Worm (Caenorhabditis elegans) whole organism, L1 larva: ENCODE measurements around the gene osm-8.

Experiments used
- Y116A8C.19 ChIP-seq: sonication (generic microtip); optimal IDR thresholded peaks from 2 replicates; lab custom pipeline; 2016; ENCODE audit warnings: missing compliant biosample characterization, missing genetic modification characterization, borderline replicate concordance
- alr-1 ChIP-seq: fragments of 200-800 bp; sonication (Bioruptor generic); optimal IDR thresholded peaks from 2 replicates; lab custom pipeline; 2018; ENCODE audit warnings: borderline replicate concordance, mild to moderate bottlenecking, missing genetic modification characterization, missing compliant biosample characterization
- blmp-1 ChIP-seq: fragments of 150-350 bp; optimal IDR thresholded peaks from 2 replicates; lab custom pipeline; 2014; ENCODE audit warnings: missing biosample characterization, missing genetic modification characterization
- ceh-8 ChIP-seq: fragments of 200-800 bp; sonication (Bioruptor generic); optimal IDR thresholded peaks from 2 replicates; lab custom pipeline; 2018; ENCODE audit warnings: mild to moderate bottlenecking, missing genetic modification characterization, moderate library complexity, missing compliant biosample characterization
- ces-1 ChIP-seq: fragments of 150-350 bp; optimal IDR thresholded peaks from 2 replicates; lab custom pipeline; 2014; ENCODE audit warnings: missing biosample characterization, missing genetic modification reagents, missing genetic modification characterization
- dpl-1 ChIP-seq, 3 experiments: fragments of 150-350 bp in 2 of 3; sonication (generic microtip) in 1 of 3; optimal IDR thresholded peaks; 2 replicates each; lab custom pipeline; 2014 to 2017; ENCODE audit warnings: missing biosample characterization in 3 of 3, missing genetic modification characterization in 3 of 3, missing genetic modification reagents in 3 of 3
- efl-1 ChIP-seq, 4 experiments: fragments of 150-350 bp; optimal IDR thresholded peaks in 3 of 4; peaks in 1 of 4; 1 replicate in 1 of 4; 2 replicates in 3 of 4; lab custom pipeline; 2014; ENCODE audit warnings: missing biosample characterization in 2 of 4, missing genetic modification characterization in 2 of 4, missing genetic modification reagents in 2 of 4
- efl-3 ChIP-seq: fragments of 200-800 bp; sonication (Bioruptor generic); optimal IDR thresholded peaks from 2 replicates; lab custom pipeline; 2018; ENCODE audit warnings: mild to moderate bottlenecking, missing genetic modification characterization, missing compliant biosample characterization
- elt-3 ChIP-seq, 6 experiments: fragments of 150-350 bp in 1 of 6; sonication (generic microtip); optimal IDR thresholded peaks; 2 replicates each; lab custom pipeline; 2017 to 2018; ENCODE audit warnings: missing biosample characterization in 6 of 6, missing genetic modification characterization in 6 of 6, inconsistent platforms in 1 of 6
- grh-1 ChIP-seq: fragments of 200-800 bp; sonication (Bioruptor generic); IDR thresholded peaks from 2 replicates; pipeline ENCODE4 v1.3.6; 2022; ENCODE audit warnings: missing genetic modification reagents, missing genetic modification characterization, missing compliant biosample characterization
- hlh-4 ChIP-seq: sonication (generic microtip); optimal IDR thresholded peaks from 2 replicates; lab custom pipeline; 2016; ENCODE audit warnings: mild to moderate bottlenecking, missing genetic modification characterization, missing compliant biosample characterization
- isw-1 ChIP-seq: fragments of 200-800 bp; sonication (Bioruptor generic); IDR thresholded peaks from 2 replicates; pipeline ENCODE4 v1.3.6; 2022; ENCODE audit warnings: missing genetic modification characterization, missing compliant biosample characterization
- jun-1 ChIP-seq: fragments of 150-350 bp; optimal IDR thresholded peaks from 2 replicates; lab custom pipeline; 2014; ENCODE audit warnings: missing biosample characterization, missing genetic modification reagents, missing genetic modification characterization
- lin-14 ChIP-seq: fragments of 200-800 bp; sonication (Bioruptor generic); optimal IDR thresholded peaks from 2 replicates; lab custom pipeline; 2018; ENCODE audit warnings: mild to moderate bottlenecking, missing genetic modification characterization, moderate library complexity, missing compliant biosample characterization
- lin-35 ChIP-seq, 2 experiments: fragments of 150-350 bp; optimal IDR thresholded peaks; 2 replicates each; lab custom pipeline; 2014; ENCODE audit warnings: missing biosample characterization in 2 of 2, missing genetic modification characterization in 2 of 2, missing genetic modification reagents in 2 of 2
- lin-39 ChIP-seq: fragments of 150-350 bp; optimal IDR thresholded peaks from 2 replicates; lab custom pipeline; 2014; ENCODE audit warnings: missing biosample characterization, missing genetic modification reagents, missing genetic modification characterization
- lir-3 ChIP-seq: sonication (generic microtip); optimal IDR thresholded peaks from 2 replicates; lab custom pipeline; 2016; ENCODE audit warnings: mild to moderate bottlenecking, missing genetic modification characterization, moderate library complexity, missing compliant biosample characterization; ENCODE audit not compliant: poor library complexity
- lsy-2 ChIP-seq, 2 experiments: fragments of 150-350 bp; optimal IDR thresholded peaks; 2 replicates each; lab custom pipeline; 2014; ENCODE audit warnings: missing biosample characterization in 2 of 2, missing genetic modification characterization in 2 of 2
- mdl-1 ChIP-seq, 2 experiments: fragments of 150-350 bp; optimal IDR thresholded peaks; 2 replicates each; lab custom pipeline; 2014 to 2017; ENCODE audit warnings: missing biosample characterization in 2 of 2, missing genetic modification characterization in 2 of 2, inconsistent platforms in 1 of 2
- mef-2 ChIP-seq: fragments of 150-350 bp; optimal IDR thresholded peaks from 2 replicates; lab custom pipeline; 2014; ENCODE audit warnings: missing biosample characterization, missing genetic modification characterization
- nhr-11 ChIP-seq: fragments of 150-350 bp; optimal IDR thresholded peaks from 2 replicates; lab custom pipeline; 2014; ENCODE audit warnings: missing biosample characterization, missing genetic modification characterization
- nhr-12 ChIP-seq: sonication (generic microtip); optimal IDR thresholded peaks from 2 replicates; lab custom pipeline; 2017; ENCODE audit warnings: missing biosample characterization, missing genetic modification characterization
- nhr-19 ChIP-seq: fragments of 200-800 bp; sonication (Bioruptor generic); conservative IDR thresholded peaks from 2 replicates; pipeline ENCODE4 v1.3.6; 2022; ENCODE audit warnings: missing genetic modification characterization, missing compliant biosample characterization
- nhr-20 ChIP-seq: sonication (generic microtip); optimal IDR thresholded peaks from 2 replicates; lab custom pipeline; 2016; ENCODE audit warnings: mild to moderate bottlenecking, missing genetic modification characterization, missing compliant biosample characterization
- nhr-237 ChIP-seq: fragments of 150-350 bp; optimal IDR thresholded peaks from 2 replicates; lab custom pipeline; 2014; ENCODE audit warnings: missing biosample characterization, missing genetic modification characterization
- nhr-28 ChIP-seq: fragments of 150-350 bp; optimal IDR thresholded peaks from 2 replicates; lab custom pipeline; 2014; ENCODE audit warnings: missing biosample characterization, missing genetic modification characterization
- nhr-47 ChIP-seq: sonication (generic microtip); optimal IDR thresholded peaks from 2 replicates; lab custom pipeline; 2016; ENCODE audit warnings: mild to moderate bottlenecking, missing genetic modification characterization, moderate library complexity, missing compliant biosample characterization
- nhr-84 ChIP-seq: sonication (generic microtip); optimal IDR thresholded peaks from 2 replicates; lab custom pipeline; 2017; ENCODE audit warnings: missing biosample characterization, missing genetic modification characterization
- nhr-85 ChIP-seq: sonication (generic microtip); peaks from one replicate; lab custom pipeline; 2016; ENCODE audit warnings: missing genetic modification characterization, inconsistent platforms, missing compliant biosample characterization
- pag-3 ChIP-seq: sonication (generic microtip); optimal IDR thresholded peaks from 2 replicates; lab custom pipeline; 2017; ENCODE audit warnings: missing genetic modification characterization, mild to moderate bottlenecking, missing compliant biosample characterization, antibody characterized with exemption, borderline replicate concordance; ENCODE audit not compliant: insufficient read depth
- pqm-1 ChIP-seq: sonication (generic microtip); optimal IDR thresholded peaks from 3 replicates; lab custom pipeline; 2017; ENCODE audit warnings: missing biosample characterization, missing genetic modification characterization
- rnt-1 ChIP-seq: sonication (generic microtip); optimal IDR thresholded peaks from 2 replicates; lab custom pipeline; 2016; ENCODE audit warnings: mild to moderate bottlenecking, missing genetic modification characterization, moderate library complexity, missing compliant biosample characterization
- snpc-4 ChIP-seq: fragments of 150-350 bp; optimal IDR thresholded peaks from 2 replicates; lab custom pipeline; 2014; ENCODE audit warnings: missing biosample characterization, missing genetic modification characterization
- sptf-1 ChIP-seq: fragments of 150-350 bp; optimal IDR thresholded peaks from 2 replicates; lab custom pipeline; 2014; ENCODE audit warnings: missing biosample characterization, missing genetic modification characterization
- swsn-7 ChIP-seq: sonication (generic microtip); optimal IDR thresholded peaks from 2 replicates; lab custom pipeline; 2016; ENCODE audit warnings: missing genetic modification characterization, missing compliant biosample characterization
- unc-130 ChIP-seq: fragments of 150-350 bp; optimal IDR thresholded peaks from 2 replicates; lab custom pipeline; 2017; ENCODE audit warnings: missing biosample characterization, missing genetic modification characterization, inconsistent platforms
- unc-30 ChIP-seq: sonication (generic microtip); optimal IDR thresholded peaks from 2 replicates; lab custom pipeline; 2017; ENCODE audit warnings: missing biosample characterization, missing genetic modification characterization
- unc-86 ChIP-seq: sonication (generic microtip); optimal IDR thresholded peaks from 2 replicates; lab custom pipeline; 2016; ENCODE audit warnings: missing genetic modification characterization, missing compliant biosample characterization
- vab-15 ChIP-seq: sonication (generic microtip); optimal IDR thresholded peaks from 2 replicates; lab custom pipeline; 2017; ENCODE audit warnings: missing genotype, mild to moderate bottlenecking, missing genetic modification characterization, missing compliant biosample characterization
- xbp-1 ChIP-seq: sonication (generic microtip); optimal IDR thresholded peaks from 2 replicates; lab custom pipeline; 2016; ENCODE audit warnings: missing genetic modification characterization, missing compliant biosample characterization
- zag-1 ChIP-seq: fragments of 150-350 bp; optimal IDR thresholded peaks from 2 replicates; lab custom pipeline; 2014; ENCODE audit warnings: missing biosample characterization, missing genetic modification characterization
- zip-4 ChIP-seq: fragments of 200-800 bp; sonication (Bioruptor generic); optimal IDR thresholded peaks from 2 replicates; lab custom pipeline; 2018; ENCODE audit warnings: mild to moderate bottlenecking, missing genetic modification characterization, moderate library complexity, missing compliant biosample characterization
- ztf-4 ChIP-seq: fragments of 150-350 bp; optimal IDR thresholded peaks from 2 replicates; lab custom pipeline; 2014; ENCODE audit warnings: missing biosample characterization, missing genetic modification characterization

osm-8 gene

ce11 chrII:7605306-7605705, at the start of gene osm-8:
Gene osm-8 (minus strand): TSS chrII:7605406.
- peak; percentile 44 for TF ChIP-seq blmp-1 (tag; lab: Kevin White, UChicago)
- no peak for TF ChIP-seq pag-3 (tag; lab: Kevin White, UChicago)

- TF ChIP-seq pag-3 (tag; lab: Kevin White, UChicago) (no peak), lin-14 (peak; percentile 59)
Measured at ce11 chrII:7651171-7651570, 46.0 kb upstream of the osm-8 start, which contains the start of gene pde-4. Gene pde-4 (minus strand): TSS chrII:7651246.

ce11 chrII:7643214-7643613, 38.0 kb upstream of the osm-8 start:
- no peak for TF ChIP-seq efl-1 (optimal IDR thresholded peaks at IDR 0.05; lab: Kevin White, UChicago)
- peak in 1 of 2 experiments; percentile 64 for TF ChIP-seq efl-1 (GFP tag; optimal IDR thresholded peaks at IDR 0.05 in 1 of 2; lab: Kevin White, UChicago)
- TF ChIP-seq xbp-1: no peak
- TF ChIP-seq ces-1 (GFP tag; lab: Kevin White, UChicago): no peak

- TF ChIP-seq ztf-4 (tag; lab: Kevin White, UChicago): peak; percentile 41
- TF ChIP-seq nhr-19 (GFP tag; lab: Robert Waterston, UW): peak; percentile 70
- TF ChIP-seq rnt-1 (tag; lab: Kevin White, UChicago): peak; percentile 70
- peak; percentile 8 for TF ChIP-seq mef-2 (tag; lab: Kevin White, UChicago)
- peak; percentile 35 for TF ChIP-seq lin-39 (tag; lab: Kevin White, UChicago)
- peak; percentile 38 to 42 for TF ChIP-seq efl-1 (optimal IDR thresholded peaks at IDR 0.05; lab: Kevin White, UChicago)
- TF ChIP-seq efl-1 (GFP tag; optimal IDR thresholded peaks at IDR 0.05 in 1 of 2; lab: Kevin White, UChicago): peak in 1 of 2 experiments; percentile 39
- TF ChIP-seq ces-1 (GFP tag; lab: Kevin White, UChicago): no peak
- no peak for TF ChIP-seq pag-3 (tag; lab: Kevin White, UChicago)
- no peak for TF ChIP-seq grh-1
- TF ChIP-seq zip-4 (GFP tag; lab: Kevin White, UChicago): no peak
- no peak for TF ChIP-seq nhr-12
- no peak for TF ChIP-seq efl-3 (GFP tag; lab: Kevin White, UChicago)
- no peak for TF ChIP-seq nhr-237
- TF ChIP-seq ceh-8 (GFP tag; lab: Kevin White, UChicago): peak; percentile 16
- no peak for TF ChIP-seq snpc-4 (tag; lab: Kevin White, UChicago)
- TF ChIP-seq isw-1 (GFP tag; lab: Robert Waterston, UW): peak; percentile 57
- TF ChIP-seq nhr-84 (tag; lab: Kevin White, UChicago): no peak
- TF ChIP-seq alr-1 (tag; lab: Kevin White, UChicago): no peak
- TF ChIP-seq sptf-1 (tag; lab: Kevin White, UChicago): no peak
- TF ChIP-seq lin-35 (GFP tag; optimal IDR thresholded peaks at IDR 0.05; lab: Kevin White, UChicago): peak in 1 of 2 experiments; percentile 47
- TF ChIP-seq elt-3 (tag; optimal IDR thresholded peaks at IDR 0.05; lab: Kevin White, UChicago): no peak
- TF ChIP-seq unc-86 (tag; lab: Kevin White, UChicago): peak; percentile 80
- peak; percentile 64 for TF ChIP-seq zag-1
- TF ChIP-seq vab-15 (tag; lab: Kevin White, UChicago): no peak
- TF ChIP-seq jun-1 (tag; lab: Kevin White, UChicago): peak; percentile 31
- no peak for TF ChIP-seq unc-30 (tag; lab: Kevin White, UChicago)
- TF ChIP-seq nhr-11 (tag; lab: Kevin White, UChicago): no peak
- no peak for TF ChIP-seq pqm-1 (tag; lab: Kevin White, UChicago)
- TF ChIP-seq nhr-47 (tag; lab: Kevin White, UChicago): peak; percentile 71
- no peak for TF ChIP-seq Y116A8C.19 (tag; lab: Kevin White, UChicago)
- TF ChIP-seq unc-130: peak; percentile 71
- TF ChIP-seq nhr-20: peak; percentile 67
- no peak for TF ChIP-seq hlh-4 (tag; lab: Kevin White, UChicago)
- peak; percentile 61 for TF ChIP-seq xbp-1
- no peak for TF ChIP-seq blmp-1 (tag; lab: Kevin White, UChicago)
- TF ChIP-seq nhr-28: no peak
- no peak for TF ChIP-seq nhr-85 (tag; lab: Kevin White, UChicago)
- TF ChIP-seq lir-3 (tag; lab: Kevin White, UChicago): no peak
- TF ChIP-seq mdl-1 (tag; optimal IDR thresholded peaks at IDR 0.05; lab: Kevin White, UChicago): peak in 1 of 2 experiments; percentile 56
- TF ChIP-seq dpl-1 (GFP tag; optimal IDR thresholded peaks at IDR 0.05; lab: Kevin White, UChicago): peak in 1 of 3 experiments; percentile 10
- peak; percentile 77 for TF ChIP-seq swsn-7 (tag; lab: Kevin White, UChicago)
- TF ChIP-seq lsy-2 (tag; optimal IDR thresholded peaks at IDR 0.05; lab: Kevin White, UChicago): peak; percentile 44 to 74
Measured at ce11 chrII:7642016-7642653, 36.9 kb upstream of the osm-8 start.
